Worm (Caenorhabditis elegans) whole organism, L4/young adult: ENCODE results near the gene hpo-25.

Source experiments
- dao-5 ChIP-seq: sonication (generic microtip); optimal IDR thresholded peaks from 2 replicates; lab custom pipeline; 2016; ENCODE audit warnings: missing genotype, missing genetic modification characterization, moderate library complexity, missing compliant biosample characterization
- him-1 ChIP-seq: sonication (generic microtip); optimal IDR thresholded peaks from 2 replicates; lab custom pipeline; 2016; ENCODE audit warnings: missing genotype, missing genetic modification reagents, missing genetic modification characterization, missing compliant biosample characterization

- TF ChIP-seq him-1 (no peak), dao-5 (tag; lab: Kevin White, UChicago) (no peak)
Measured at ce11 chrII:2342004-2342479, 27.0 kb upstream of the hpo-25 start, which contains the start of gene F43C11.6.
